Fruit fly (Drosophila melanogaster) whole organism, embryonic: ENCODE data around the gene SLC5A11.
A peak's percentile ranks its signal among the peaks of the same experiment; 100 is the strongest.

Experiments used
- BEAF-32 ChIP-seq: fragments of 200-800 bp; sonication (Bioruptor generic); optimal IDR thresholded peaks from 3 replicates; lab custom pipeline; 2017; ENCODE audit warnings: missing biosample characterization, missing genetic modification characterization, mild to moderate bottlenecking, moderate library complexity, missing genetic modification reagents
- CG10431 ChIP-seq: fragments of 200-800 bp; sonication (Bioruptor generic); optimal IDR thresholded peaks from 3 replicates; lab custom pipeline; 2018; ENCODE audit warnings: missing biosample characterization, mild to moderate bottlenecking, missing genetic modification characterization
- CG10462 ChIP-seq: fragments of 200-800 bp; sonication (Bioruptor generic); optimal IDR thresholded peaks from 2 replicates; lab custom pipeline; 2016; ENCODE audit warnings: missing biosample characterization, missing genetic modification characterization
- CG10543 ChIP-seq: fragments of 200-800 bp; sonication (Bioruptor generic); optimal IDR thresholded peaks from 3 replicates; lab custom pipeline; 2017; ENCODE audit warnings: missing biosample characterization, mild to moderate bottlenecking, missing genetic modification characterization, moderate library complexity
- CG10565 ChIP-seq: fragments of 200-800 bp; sonication (Bioruptor generic); optimal IDR thresholded peaks from 3 replicates; lab custom pipeline; 2016; ENCODE audit warnings: missing biosample characterization, mild to moderate bottlenecking, missing genetic modification characterization
- CG10959 ChIP-seq: fragments of 200-800 bp; sonication (Bioruptor generic); IDR thresholded peaks from 2 replicates; pipeline ENCODE4 v1.3.6; 2022; ENCODE audit warnings: missing biosample characterization, missing genetic modification characterization
- CG13123 ChIP-seq: fragments of 200-800 bp; sonication (Bioruptor generic); optimal IDR thresholded peaks from 2 replicates; lab custom pipeline; 2016; ENCODE audit warnings: missing biosample characterization, missing genetic modification characterization
- CG18764 ChIP-seq: fragments of 200-800 bp; sonication (Bioruptor generic); optimal IDR thresholded peaks from 3 replicates; lab custom pipeline; 2016; ENCODE audit warnings: missing biosample characterization, missing genetic modification characterization
- CG2199 ChIP-seq: fragments of 200-800 bp; sonication (Bioruptor generic); IDR thresholded peaks from 3 replicates; pipeline ENCODE4 v1.3.6; 2022; ENCODE audit warnings: missing biosample characterization, missing genetic modification characterization
- CG2202 ChIP-seq: fragments of 200-800 bp; sonication (Bioruptor generic); optimal IDR thresholded peaks from 2 replicates; lab custom pipeline; 2018; ENCODE audit warnings: missing biosample characterization, mild to moderate bottlenecking, missing genetic modification characterization
- CG30020 ChIP-seq: fragments of 200-800 bp; optimal IDR thresholded peaks from 2 replicates; lab custom pipeline; 2019; ENCODE audit warnings: missing biosample characterization, mild to moderate bottlenecking, missing genetic modification characterization, moderate library complexity
- CG34422 ChIP-seq: fragments of 200-800 bp; sonication (Bioruptor generic); IDR thresholded peaks from 3 replicates; pipeline ENCODE4 v1.3.6; 2022; ENCODE audit warnings: missing biosample characterization, missing genetic modification characterization
- CG3838 ChIP-seq: fragments of 200-800 bp; sonication (Bioruptor generic); optimal IDR thresholded peaks from 3 replicates; lab custom pipeline; 2016; ENCODE audit warnings: missing biosample characterization, missing genetic modification characterization
- CG4328 ChIP-seq: fragments of 200-800 bp; sonication (Bioruptor generic); optimal IDR thresholded peaks from 3 replicates; lab custom pipeline; 2017; ENCODE audit warnings: missing biosample characterization, missing genetic modification reagents, missing genetic modification characterization
- CG43689 ChIP-seq: fragments of 200-800 bp; sonication (Bioruptor generic); IDR thresholded peaks from 2 replicates; pipeline ENCODE4 v1.3.6; 2022; ENCODE audit warnings: missing biosample characterization, missing genetic modification characterization
- CG4707 ChIP-seq: fragments of 200-800 bp; sonication (Bioruptor generic); optimal IDR thresholded peaks from 2 replicates; lab custom pipeline; 2018; ENCODE audit warnings: missing biosample characterization, mild to moderate bottlenecking, missing genetic modification characterization, moderate library complexity
- CG6272 ChIP-seq: fragments of 200-800 bp; sonication (Bioruptor generic); IDR thresholded peaks from 2 replicates; pipeline ENCODE4 v1.3.6; 2022; ENCODE audit warnings: missing biosample characterization, missing genetic modification characterization
- CG6854 ChIP-seq: fragments of 200-800 bp; sonication (Bioruptor generic); optimal IDR thresholded peaks from 3 replicates; lab custom pipeline; 2017; ENCODE audit warnings: missing biosample characterization, mild to moderate bottlenecking, missing genetic modification characterization
- CG9817 ChIP-seq: fragments of 200-800 bp; sonication (Bioruptor generic); optimal IDR thresholded peaks from 2 replicates; lab custom pipeline; 2018; ENCODE audit warnings: missing biosample characterization, mild to moderate bottlenecking, missing genetic modification characterization, moderate library complexity
- Camta ChIP-seq: fragments of 200-800 bp; sonication (Bioruptor generic); optimal IDR thresholded peaks from 2 replicates; lab custom pipeline; 2016; ENCODE audit warnings: missing biosample characterization, missing genetic modification characterization
- CkIIα-i1 ChIP-seq: fragments of 200-800 bp; sonication (Bioruptor generic); IDR thresholded peaks from 2 replicates; pipeline ENCODE4 v1.3.6; 2022; ENCODE audit warnings: missing biosample characterization, missing genetic modification characterization
- Dfd ChIP-seq, 2 experiments: fragments of >200 bp; optimal IDR thresholded peaks; 2 replicates each; lab custom pipeline; 2017; ENCODE audit warnings: missing biosample characterization in 2 of 2, missing genetic modification characterization in 2 of 2
- Dip3 ChIP-seq: fragments of 200-800 bp; sonication (Bioruptor generic); optimal IDR thresholded peaks from 3 replicates; lab custom pipeline; 2016; ENCODE audit warnings: missing biosample characterization, missing genetic modification characterization
- E2f1 ChIP-seq: fragments of 200-800 bp; sonication (Bioruptor generic); IDR thresholded peaks from 2 replicates; pipeline ENCODE4 v1.3.6; 2022; ENCODE audit warnings: missing biosample characterization, missing genetic modification characterization
- GATAe ChIP-seq: fragments of 200-800 bp; sonication (Bioruptor generic); conservative IDR thresholded peaks from 2 replicates; pipeline ENCODE4 v1.3.6; 2022; ENCODE audit warnings: missing biosample characterization, missing genetic modification characterization
- Hand ChIP-seq: fragments of 200-800 bp; sonication (Bioruptor generic); optimal IDR thresholded peaks from 2 replicates; lab custom pipeline; 2017; ENCODE audit warnings: mild to moderate bottlenecking, missing biosample characterization, missing genetic modification reagents, missing genetic modification characterization
- Hmx ChIP-seq: fragments of 200-800 bp; sonication (Bioruptor generic); optimal IDR thresholded peaks from 2 replicates; lab custom pipeline; 2016; ENCODE audit warnings: missing biosample characterization, missing genetic modification characterization
- Kr ChIP-seq: fragments of 200-800 bp; sonication (Bioruptor generic); optimal IDR thresholded peaks from 2 replicates; lab custom pipeline; 2017; ENCODE audit warnings: missing biosample characterization, mild to moderate bottlenecking, missing genetic modification characterization
- Neu2 ChIP-seq: fragments of 200-800 bp; sonication (Bioruptor generic); optimal IDR thresholded peaks from 3 replicates; lab custom pipeline; 2016; ENCODE audit warnings: missing biosample characterization, missing genetic modification characterization, borderline replicate concordance
- Ravus ChIP-seq: fragments of 200-800 bp; sonication (Bioruptor generic); IDR thresholded peaks from 2 replicates; pipeline ENCODE4 v1.3.6; 2022; ENCODE audit warnings: missing biosample characterization, missing genetic modification characterization
- Scr ChIP-seq: fragments of 200-800 bp; sonication (Bioruptor generic); IDR thresholded peaks from 2 replicates; pipeline ENCODE4 v1.3.6; 2022; ENCODE audit warnings: missing biosample characterization, missing genetic modification characterization; ENCODE audit not compliant: partially characterized antibody
- Usf ChIP-seq: fragments of 200-800 bp; sonication (Bioruptor generic); optimal IDR thresholded peaks from 2 replicates; lab custom pipeline; 2017; ENCODE audit warnings: missing genotype, missing biosample characterization, missing genetic modification characterization
- bigmax ChIP-seq: fragments of 200-800 bp; sonication (Bioruptor generic); optimal IDR thresholded peaks from 2 replicates; lab custom pipeline; 2018; ENCODE audit warnings: missing biosample characterization, mild to moderate bottlenecking, missing genetic modification characterization
- bsh ChIP-seq, 2 experiments: fragments of 200-800 bp; sonication (Bioruptor generic); optimal IDR thresholded peaks; 2 replicates each; lab custom pipeline; 2017 to 2018; ENCODE audit warnings: mild to moderate bottlenecking in 2 of 2, missing biosample characterization in 2 of 2, missing genetic modification characterization in 2 of 2, moderate library complexity in 1 of 2
- croc ChIP-seq: fragments of 200-800 bp; sonication (Bioruptor generic); conservative IDR thresholded peaks from 3 replicates; pipeline ENCODE4 v1.3.6; 2022; ENCODE audit warnings: missing biosample characterization, missing genetic modification characterization
- dimm ChIP-seq: fragments of 200-800 bp; sonication (Bioruptor generic); IDR thresholded peaks from 2 replicates; pipeline ENCODE4 v1.3.6; 2022; ENCODE audit warnings: missing biosample characterization, missing genetic modification characterization
- dmrt99B ChIP-seq: fragments of 200-800 bp; sonication (Bioruptor generic); optimal IDR thresholded peaks from 2 replicates; lab custom pipeline; 2018; ENCODE audit warnings: missing biosample characterization, mild to moderate bottlenecking, missing genetic modification characterization, moderate library complexity
- ewg ChIP-seq: fragments of 200-800 bp; sonication (Bioruptor generic); optimal IDR thresholded peaks from 3 replicates; lab custom pipeline; 2017; ENCODE audit warnings: mild to moderate bottlenecking, missing biosample characterization, missing genetic modification reagents, missing genetic modification characterization
- gcm ChIP-seq: fragments of 200-800 bp; sonication (Bioruptor generic); optimal IDR thresholded peaks from 2 replicates; lab custom pipeline; 2019; ENCODE audit warnings: missing biosample characterization, mild to moderate bottlenecking, missing genetic modification characterization, moderate library complexity
- her ChIP-seq: fragments of 200-800 bp; sonication (Bioruptor generic); optimal IDR thresholded peaks from 2 replicates; lab custom pipeline; 2016; ENCODE audit warnings: missing biosample characterization, missing genetic modification characterization
- jumu ChIP-seq: fragments of 200-800 bp; sonication (Bioruptor generic); optimal IDR thresholded peaks from 3 replicates; lab custom pipeline; 2016; ENCODE audit warnings: missing biosample characterization, missing genetic modification characterization
- kah ChIP-seq: fragments of 200-800 bp; sonication (Bioruptor generic); optimal IDR thresholded peaks from 2 replicates; lab custom pipeline; 2018; ENCODE audit warnings: missing biosample characterization, mild to moderate bottlenecking, missing genetic modification characterization
- nom ChIP-seq: fragments of 200-800 bp; sonication (Bioruptor generic); optimal IDR thresholded peaks from 2 replicates; lab custom pipeline; 2017; ENCODE audit warnings: missing biosample characterization, missing genetic modification characterization, mild to moderate bottlenecking, moderate library complexity, missing genetic modification reagents
- scrt ChIP-seq: fragments of 200-800 bp; sonication (Bioruptor generic); optimal IDR thresholded peaks from 2 replicates; lab custom pipeline; 2018; ENCODE audit warnings: missing biosample characterization, mild to moderate bottlenecking, missing genetic modification characterization, moderate library complexity
- sens ChIP-seq: fragments of 200-800 bp; sonication (Bioruptor generic); peaks from one replicate; lab custom pipeline; 2016; ENCODE audit warnings: missing biosample characterization, missing genetic modification characterization
- sqz ChIP-seq: fragments of 200-800 bp; sonication (Bioruptor generic); optimal IDR thresholded peaks from 3 replicates; lab custom pipeline; 2018; ENCODE audit warnings: missing biosample characterization, mild to moderate bottlenecking, missing genetic modification characterization
- stwl ChIP-seq: fragments of 200-800 bp; sonication (Bioruptor generic); optimal IDR thresholded peaks from 3 replicates; lab custom pipeline; 2018; ENCODE audit warnings: missing biosample characterization, mild to moderate bottlenecking, missing genetic modification characterization, moderate library complexity
- sug ChIP-seq: fragments of 200-800 bp; optimal IDR thresholded peaks from 2 replicates; lab custom pipeline; 2019; ENCODE audit warnings: missing biosample characterization, mild to moderate bottlenecking, missing genetic modification characterization, moderate library complexity
- tio ChIP-seq: fragments of 200-800 bp; sonication (Bioruptor generic); optimal IDR thresholded peaks from 2 replicates; lab custom pipeline; 2017; ENCODE audit warnings: missing biosample characterization, missing genetic modification characterization, inconsistent platforms
- trh ChIP-seq: fragments of 200-800 bp; sonication (Bioruptor generic); optimal IDR thresholded peaks from 2 replicates; lab custom pipeline; 2016; ENCODE audit warnings: missing biosample characterization, missing genetic modification characterization
- zfh2 ChIP-seq: fragments of 200-800 bp; sonication (Bioruptor generic); optimal IDR thresholded peaks from 2 replicates; lab custom pipeline; 2016; ENCODE audit warnings: missing biosample characterization, missing genetic modification characterization

The SLC5A11 gene

dm6 chr2L:8164219-8164618, 40.7 kb downstream of the SLC5A11 start (continued):
- peak; percentile 86 for TF ChIP-seq gcm (GFP tag; lab: Kevin White, UChicago)
- no peak for TF ChIP-seq CkIIα-i1
- TF ChIP-seq CG43689 (GFP tag; lab: Robert Waterston, UW): peak; percentile 41; the same call in 1 of the 2 replicates
- TF ChIP-seq CG18764 (GFP tag; lab: Kevin White, UChicago): peak; percentile 83
- TF ChIP-seq Hand: no peak
- peak; percentile 61 for TF ChIP-seq CG10543
- peak; percentile 84 for TF ChIP-seq trh (GFP tag; lab: Kevin White, UChicago)
- peak; percentile 73 for TF ChIP-seq dmrt99B (tag; lab: Kevin White, UChicago)
- TF ChIP-seq CG4707: peak; percentile 86
- TF ChIP-seq Neu2 (GFP tag; lab: Kevin White, UChicago): no peak
- TF ChIP-seq CG9817: peak; percentile 34
- TF ChIP-seq CG30020 (tag; lab: Kevin White, UChicago): peak; percentile 8
- TF ChIP-seq CG3838 (GFP tag; lab: Kevin White, UChicago): peak; percentile 71
- peak; percentile 63 for TF ChIP-seq CG10959 (GFP tag; lab: Robert Waterston, UW)
- TF ChIP-seq ewg: peak; percentile 77
- TF ChIP-seq CG2199: peak; percentile 50; the same call in 1 of the 3 replicates
- TF ChIP-seq Dfd (GFP tag; optimal IDR thresholded peaks at IDR 0.05; lab: Kevin White, UChicago): no peak
- peak; percentile 84 for TF ChIP-seq sqz (GFP tag; lab: Kevin White, UChicago)
- peak; percentile 20 for TF ChIP-seq jumu (GFP tag; lab: Kevin White, UChicago)
- TF ChIP-seq E2f1: peak; percentile 56; the same call in 1 of the 2 replicates
- TF ChIP-seq bsh (GFP tag; optimal IDR thresholded peaks at IDR 0.05; lab: Kevin White, UChicago): peak in 1 of 2 experiments; percentile 90
- TF ChIP-seq CG10565 (GFP tag; lab: Kevin White, UChicago): peak; percentile 64
- TF ChIP-seq sug: no peak
- peak; percentile 81 for TF ChIP-seq CG10462 (GFP tag; lab: Kevin White, UChicago)
- TF ChIP-seq Kr (GFP tag; lab: Kevin White, UChicago): peak; percentile 74
- peak; percentile 99 for TF ChIP-seq sens (GFP tag; lab: Kevin White, UChicago)
- no peak for TF ChIP-seq dimm (GFP tag; lab: Robert Waterston, UW)
- TF ChIP-seq scrt (GFP tag; lab: Kevin White, UChicago): peak; percentile 66
- TF ChIP-seq BEAF-32 (GFP tag; lab: Kevin White, UChicago): no peak
- TF ChIP-seq CG4328: peak; percentile 50
- TF ChIP-seq Ravus: no peak
- no peak; the same call in 2 of the 3 replicates for TF ChIP-seq CG34422
- TF ChIP-seq bigmax (GFP tag; lab: Kevin White, UChicago): peak; percentile 39
- peak; percentile 41; the same call in 2 of the 3 replicates for TF ChIP-seq croc
- peak; percentile 58 for TF ChIP-seq CG6854
- TF ChIP-seq kah: peak; percentile 75
- TF ChIP-seq Scr (GFP tag; lab: Robert Waterston, UW): no peak
- TF ChIP-seq Usf: no peak
- no peak for TF ChIP-seq Dip3 (GFP tag; lab: Kevin White, UChicago)
- TF ChIP-seq zfh2 (GFP tag; lab: Kevin White, UChicago): no peak
- TF ChIP-seq nom (GFP tag; lab: Kevin White, UChicago): no peak
- TF ChIP-seq CG6272 (GFP tag; lab: Robert Waterston, UW): no peak
- TF ChIP-seq Camta: peak; percentile 78
- no peak for TF ChIP-seq GATAe (GFP tag; lab: Robert Waterston, UW)
- peak; percentile 29 for TF ChIP-seq her
- peak; percentile 54 for TF ChIP-seq stwl (tag; lab: Kevin White, UChicago)
- TF ChIP-seq CG13123 (GFP tag; lab: Kevin White, UChicago): peak; percentile 87
- TF ChIP-seq Hmx (GFP tag; lab: Kevin White, UChicago): no peak
- peak; percentile 79 for TF ChIP-seq CG10431 (GFP tag; lab: Kevin White, UChicago)
- peak; percentile 92 for TF ChIP-seq CG2202 (tag; lab: Kevin White, UChicago)
- TF ChIP-seq tio (GFP tag; lab: Kevin White, UChicago): peak; percentile 79
